Fruit fly (Drosophila melanogaster) whole organism, larva: ENCODE measurements around the gene jb.

Experiments used
- noc ChIP-seq: fragments of 200-800 bp; sonication (Bioruptor generic); optimal IDR thresholded peaks from 3 replicates; lab custom pipeline; 2019; ENCODE audit warnings: missing biosample characterization, mild to moderate bottlenecking, missing genetic modification characterization, moderate library complexity

The jb gene

DNA sequence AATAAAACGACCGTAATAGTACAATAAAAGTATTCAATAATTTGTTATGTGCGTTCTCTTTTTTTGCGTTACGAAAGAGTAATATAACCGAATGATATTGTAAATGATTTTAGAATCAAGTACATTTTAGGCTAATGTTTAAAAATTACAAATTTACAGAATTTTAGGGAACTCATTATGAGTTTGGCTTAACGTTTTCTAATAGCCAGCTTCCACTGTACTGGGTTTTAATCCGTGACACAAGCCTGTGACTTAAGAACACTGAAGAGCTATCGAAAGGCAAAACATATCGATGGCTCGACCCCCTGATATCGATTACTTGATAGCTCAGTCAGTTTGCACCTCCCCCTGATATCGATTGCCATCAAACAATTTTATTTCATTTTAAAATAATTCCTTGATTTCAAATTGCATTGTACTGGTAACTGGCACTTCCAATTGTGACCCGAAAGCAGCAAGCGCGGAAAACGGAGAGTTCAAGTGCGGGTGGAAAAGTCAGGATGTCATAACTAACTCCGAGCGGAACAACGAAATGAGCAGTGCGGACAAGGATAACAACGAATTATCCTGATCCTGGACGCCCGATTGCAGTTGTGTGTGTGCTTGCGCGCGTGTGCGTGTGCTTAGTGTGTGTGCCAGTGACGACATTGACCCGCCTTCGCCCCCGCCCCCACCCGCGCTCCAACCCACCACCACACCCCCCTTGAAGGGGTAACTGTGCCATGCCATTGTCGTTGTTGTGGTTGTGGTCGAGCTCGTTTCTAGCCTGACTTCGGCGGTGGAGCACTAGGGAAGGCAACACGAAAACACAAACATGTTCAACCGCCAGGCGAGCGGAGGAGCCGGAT is 3.7 kb upstream of the jb start, which contains the start of gene HERC2:
TSS of gene HERC2 (plus strand) at position 330 of the 848 bp plus-strand sequence.
- TF ChIP-seq noc (tag; lab: Kevin White, UChicago), result no peak

DNA sequence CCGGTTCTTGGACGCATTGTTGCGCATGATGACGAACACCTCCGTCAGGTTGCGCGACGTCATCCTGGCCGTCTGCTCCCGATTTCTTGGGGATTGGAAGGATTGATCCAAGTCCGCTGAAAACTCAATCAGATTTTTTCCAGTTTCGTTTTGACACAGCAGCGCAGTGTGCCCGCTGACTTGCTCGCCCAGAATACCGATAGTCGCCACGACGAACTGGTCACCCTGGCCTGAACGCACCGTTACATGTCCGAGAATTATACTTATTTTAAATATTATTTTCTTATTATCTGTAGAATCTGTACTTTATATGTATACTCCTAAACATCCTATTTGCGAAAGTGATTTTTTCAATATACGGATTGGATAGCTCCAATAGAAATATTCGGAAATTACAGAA is 3.0 kb upstream of the jb start, which contains the start of gene Syx16:
TSS of gene Syx16 (minus strand) at position 172 of the 400 bp plus-strand sequence.
- TF ChIP-seq noc (tag; lab: Kevin White, UChicago), result no peak

DNA sequence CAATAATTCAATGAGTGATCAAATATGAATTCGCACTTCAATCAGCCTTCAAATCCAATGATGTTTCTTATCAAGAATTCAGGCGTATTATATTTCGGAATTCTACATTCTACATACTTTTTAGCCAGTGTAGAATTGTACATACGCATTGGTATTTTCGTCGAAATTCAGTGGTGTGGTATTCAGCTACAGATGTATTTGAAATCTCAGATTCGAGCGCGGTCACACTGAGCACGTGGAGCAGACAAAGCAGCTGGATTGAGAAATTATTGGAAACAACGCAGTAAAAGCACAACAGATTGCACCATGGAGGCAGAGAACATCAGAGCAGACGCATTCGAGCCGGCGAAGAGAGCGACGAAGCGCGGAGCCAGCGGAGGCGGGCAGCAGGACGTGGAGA is 624 bp upstream of the jb start:
- TF ChIP-seq noc (tag; lab: Kevin White, UChicago), result no peak

DNA sequence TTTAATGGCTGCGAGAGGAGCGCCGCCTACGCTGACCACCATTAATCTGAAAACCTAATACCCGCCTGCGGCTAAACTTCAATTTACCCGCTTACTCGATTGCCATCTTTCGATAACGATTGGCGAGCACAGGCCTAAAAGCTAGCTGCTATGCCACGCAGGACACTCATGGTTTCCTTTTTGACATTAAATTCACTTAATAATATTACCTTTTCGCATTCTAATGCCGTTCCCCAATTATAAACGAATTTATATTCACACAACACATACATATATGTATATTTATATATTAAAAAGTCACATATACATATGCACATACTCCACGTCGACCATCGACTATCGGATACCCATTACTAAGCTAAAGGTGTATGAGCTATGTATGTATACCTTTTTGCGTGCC is 973 bp downstream of the jb start:
- no peak for TF ChIP-seq noc (tag; lab: Kevin White, UChicago)

DNA sequence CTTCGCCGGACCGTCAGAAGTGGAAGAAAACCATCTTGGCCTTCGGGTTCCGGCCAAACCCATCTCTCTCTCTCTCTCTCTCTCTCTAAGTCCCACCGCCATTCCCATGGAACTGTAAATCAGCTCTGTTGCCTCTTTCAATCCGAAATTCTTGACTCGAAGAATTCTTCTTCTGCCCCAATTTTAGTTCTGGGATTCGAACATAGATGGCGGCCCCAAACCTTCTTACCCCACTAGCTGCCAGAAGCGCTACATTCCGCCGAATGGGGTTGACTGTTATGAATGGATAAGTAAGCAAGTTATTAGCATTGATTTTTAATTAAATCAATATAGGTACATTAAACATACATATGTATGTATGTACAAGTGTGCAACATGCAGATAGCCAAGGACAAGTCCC is 4.7 kb downstream of the jb start:
- no peak for TF ChIP-seq noc (tag; lab: Kevin White, UChicago)

DNA sequence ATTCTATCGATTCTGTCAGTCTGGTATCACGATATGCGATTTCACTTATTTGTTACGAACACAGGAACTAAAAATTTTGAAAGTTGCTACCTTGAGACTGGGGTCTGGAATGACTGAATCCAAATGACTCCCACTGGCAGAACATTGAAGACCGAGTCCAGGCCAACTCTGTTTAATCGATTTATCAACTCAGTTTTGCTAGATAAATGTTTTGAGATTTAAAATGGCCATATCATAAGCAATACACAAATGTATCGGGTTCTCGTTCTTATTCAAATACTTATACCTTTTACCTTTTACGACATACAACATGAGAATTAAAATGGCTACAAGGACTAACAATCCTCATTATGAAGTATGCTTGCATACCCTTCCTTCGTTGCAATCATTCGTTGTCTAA is 14.2 kb downstream of the jb start, which contains the start of gene CG12679:
TSS of gene CG12679 (minus strand) at position 101 of the 400 bp plus-strand sequence.
- no peak for TF ChIP-seq noc (tag; lab: Kevin White, UChicago)

DNA sequence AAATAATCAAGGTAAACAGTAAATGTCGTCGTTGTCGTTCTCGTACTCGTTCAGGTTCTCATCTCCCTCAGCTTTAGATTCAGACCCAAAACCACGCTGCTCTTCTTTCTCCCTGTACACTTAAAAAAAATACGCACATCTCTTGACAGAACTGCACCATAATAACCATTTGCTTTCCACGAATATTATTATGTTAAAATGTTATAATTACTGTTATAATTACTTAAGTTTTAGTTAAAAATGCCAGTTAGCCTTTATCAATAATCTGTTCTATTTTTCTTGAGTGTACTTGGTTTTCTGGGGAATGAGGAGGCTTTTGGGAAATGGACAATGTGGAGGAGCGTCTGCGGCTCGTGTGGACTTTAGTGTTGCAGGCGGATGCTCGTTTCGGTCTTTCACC is 48.4 kb downstream of the jb start:
- no peak for TF ChIP-seq noc (tag; lab: Kevin White, UChicago)
